Worm (Caenorhabditis elegans): ENCODE results near the gene R02E12.4.

ce11 chrX:4016113-4016512 is 11.0 kb downstream of the R02E12.4 start, which contains the start of gene hrg-1:
- peak; percentile 19 for TF ChIP-seq sox-4 (tag; optimal IDR thresholded peaks at IDR 0.05)
- no peak for TF ChIP-seq lin-13 (GFP tag; optimal IDR thresholded peaks at IDR 0.05)
- no peak for TF ChIP-seq alr-1 (tag; optimal IDR thresholded peaks at IDR 0.05; ENCODE audit: borderline replicate concordance)
- TF ChIP-seq pqm-1 (tag; optimal IDR thresholded peaks at IDR 0.05): no peak
- no peak for TF ChIP-seq nhr-12 (tag; optimal IDR thresholded peaks at IDR 0.05)
- no peak for TF ChIP-seq nhr-76 (tag; optimal IDR thresholded peaks at IDR 0.05)
- TF ChIP-seq elt-2 (tag; optimal IDR thresholded peaks at IDR 0.05): no peak
- TF ChIP-seq zag-1 (tag; optimal IDR thresholded peaks at IDR 0.05): no peak

Data from whole organism, L1 larva.